Fruit fly (Drosophila melanogaster): ENCODE results near the gene Fadd.

DNA sequence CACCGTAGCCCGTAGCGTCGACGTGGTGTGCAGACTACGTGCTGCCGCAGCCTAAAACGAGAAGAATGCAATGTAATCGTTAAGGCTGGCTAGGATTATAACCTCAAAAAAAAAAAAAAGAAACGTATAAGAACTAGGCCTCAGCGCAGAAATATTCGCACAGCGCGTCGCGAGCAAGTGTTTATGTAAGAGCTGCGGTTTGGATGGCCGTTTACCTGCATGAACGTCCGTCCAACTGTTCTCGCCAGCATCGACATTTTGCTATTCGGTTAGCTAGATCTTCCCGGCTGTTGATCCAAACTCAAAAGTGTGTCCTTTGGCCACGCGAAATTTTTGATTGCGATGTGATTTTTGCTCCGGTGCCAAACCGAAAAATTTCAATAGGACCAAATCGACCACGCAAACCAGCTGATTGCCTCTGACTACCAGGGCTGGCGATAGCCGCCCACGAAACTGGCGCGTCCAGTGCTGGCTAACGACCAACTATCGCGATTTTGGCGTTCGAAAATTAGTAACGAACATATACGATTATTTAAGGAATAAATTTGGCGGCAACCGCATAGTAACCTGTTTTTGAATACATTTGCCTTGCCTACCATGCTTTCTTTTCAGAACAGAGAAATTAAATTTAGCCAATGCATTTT lies 15.4 kb upstream of the Fadd start, which contains the start of gene Idh3b:
- TF ChIP-seq EcR (GFP tag; optimal IDR thresholded peaks at IDR 0.05): no peak
- no peak for TF ChIP-seq CG8478 (optimal IDR thresholded peaks at IDR 0.05)
